Worm (Caenorhabditis elegans): ENCODE measurements around the gene rgs-6.

rgs-6 gene

DNA sequence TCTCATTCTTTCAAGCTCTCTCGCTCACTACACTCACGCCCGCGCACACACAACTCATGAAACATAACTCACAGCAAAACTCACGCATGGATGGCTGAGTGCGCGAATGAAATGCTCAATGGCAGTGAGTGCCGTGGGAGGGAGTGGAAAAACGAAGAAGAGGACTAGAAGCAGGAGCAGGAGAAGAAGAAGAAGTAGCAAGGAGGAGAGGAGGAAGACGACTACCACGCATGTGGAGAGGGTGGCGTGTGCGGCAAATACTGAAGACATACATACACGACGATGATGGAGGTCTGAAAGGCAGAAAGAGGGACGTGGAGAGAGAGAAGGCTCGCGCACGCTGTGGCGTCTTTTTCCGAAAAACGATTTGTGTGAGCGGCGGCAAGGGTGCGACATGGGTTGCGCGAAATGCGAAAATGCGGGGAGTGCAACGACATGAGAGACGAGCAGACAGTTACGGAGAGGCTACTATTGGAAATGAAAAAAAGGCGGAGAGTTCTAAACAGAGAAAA, 4.6 kb downstream of the rgs-6 start (continued):
- TF ChIP-seq lin-29 (GFP tag; IDR thresholded peaks at IDR 0.05), result no peak
- TF ChIP-seq attf-4 (tag; optimal IDR thresholded peaks at IDR 0.05), result no peak
- peak; percentile 15 for TF ChIP-seq hlh-11 (tag; optimal IDR thresholded peaks at IDR 0.05)
- no peak for TF ChIP-seq cey-2 (tag; optimal IDR thresholded peaks at IDR 0.05; ENCODE audit: borderline replicate concordance, insufficient read depth)
- TF ChIP-seq zag-1 (tag; optimal IDR thresholded peaks at IDR 0.05), result peak; percentile 13
- no peak for TF ChIP-seq lin-1 (GFP tag; IDR thresholded peaks at IDR 0.05)
- no peak for TF ChIP-seq madf-9 (GFP tag; conservative IDR thresholded peaks at IDR 0.05)
- no peak for TF ChIP-seq aly-2 (tag; optimal IDR thresholded peaks at IDR 0.05)
- TF ChIP-seq lir-3 (tag; optimal IDR thresholded peaks at IDR 0.05), result no peak
- TF ChIP-seq Y5F2A.4 (GFP tag; optimal IDR thresholded peaks at IDR 0.05), result no peak
- peak in 1 of 2 experiments; percentile 94 for TF ChIP-seq unc-62 (GFP tag; optimal IDR thresholded peaks at IDR 0.05 in 1 of 2)
- no peak for TF ChIP-seq unc-62 (tag; optimal IDR thresholded peaks at IDR 0.05)
- no peak for TF ChIP-seq zfp-3 (GFP tag; conservative IDR thresholded peaks at IDR 0.05)
- TF ChIP-seq egl-43 (GFP tag; IDR thresholded peaks at IDR 0.05), result peak; percentile 63
- TF ChIP-seq sdz-12 (GFP tag; optimal IDR thresholded peaks at IDR 0.05), result no peak
- TF ChIP-seq Y75B8A.6 (GFP tag; IDR thresholded peaks at IDR 0.05), result no peak
- TF ChIP-seq daf-19 (GFP tag; conservative IDR thresholded peaks at IDR 0.05), result no peak
- TF ChIP-seq Y48G9A.11 (GFP tag; IDR thresholded peaks at IDR 0.05), result no peak
- no peak for TF ChIP-seq mes-2 (tag; optimal IDR thresholded peaks at IDR 0.05; ENCODE audit: poor library complexity, severe bottlenecking)
- TF ChIP-seq nhr-102 (tag; optimal IDR thresholded peaks at IDR 0.05), result no peak
- peak; percentile 87 for TF ChIP-seq mep-1 (tag; optimal IDR thresholded peaks at IDR 0.05)
- TF ChIP-seq nhr-77 (tag; optimal IDR thresholded peaks at IDR 0.05), result no peak
- TF ChIP-seq mdt-29 (GFP tag; IDR thresholded peaks at IDR 0.05), result no peak
- peak; percentile 28 for TF ChIP-seq hlh-30 (tag; optimal IDR thresholded peaks at IDR 0.05; ENCODE audit: insufficient read depth)
- TF ChIP-seq snpc-1.2 (GFP tag; IDR thresholded peaks at IDR 0.05), result no peak
- TF ChIP-seq spr-1 (tag; optimal IDR thresholded peaks at IDR 0.05), result peak; percentile 2
- no peak for TF ChIP-seq dmd-9 (GFP tag; IDR thresholded peaks at IDR 0.05)
- no peak for TF ChIP-seq ces-1 (GFP tag; optimal IDR thresholded peaks at IDR 0.05)
- TF ChIP-seq zip-11 (GFP tag; IDR thresholded peaks at IDR 0.05), result no peak
- no peak for TF ChIP-seq php-3 (GFP tag; IDR thresholded peaks at IDR 0.05)
- peak; percentile 28 for TF ChIP-seq mxl-3 (GFP tag; optimal IDR thresholded peaks at IDR 0.05)
- TF ChIP-seq nhr-10 (tag; optimal IDR thresholded peaks at IDR 0.05), result no peak
- no peak for TF ChIP-seq nhr-42 (GFP tag; IDR thresholded peaks at IDR 0.05)
- no peak for TF ChIP-seq lim-7 (GFP tag; IDR thresholded peaks at IDR 0.05)
- no peak for TF ChIP-seq ztf-7 (tag; optimal IDR thresholded peaks at IDR 0.05)
- TF ChIP-seq F49E8.2 (tag; optimal IDR thresholded peaks at IDR 0.05; ENCODE audit: borderline replicate concordance), result no peak
- TF ChIP-seq snpc-4 (tag; optimal IDR thresholded peaks at IDR 0.05), result no peak
- TF ChIP-seq set-16 (GFP tag; IDR thresholded peaks at IDR 0.05), result peak; percentile 81
- TF ChIP-seq unc-39 (tag; optimal IDR thresholded peaks at IDR 0.05), result no peak
- TF ChIP-seq nhr-237 (tag; optimal IDR thresholded peaks at IDR 0.05), result no peak
- TF ChIP-seq T20F7.1 (GFP tag; optimal IDR thresholded peaks at IDR 0.05), result no peak
- TF ChIP-seq mxl-2 (GFP tag; conservative IDR thresholded peaks at IDR 0.05), result no peak
- TF ChIP-seq nhr-41 (GFP tag; IDR thresholded peaks at IDR 0.05), result no peak
- TF ChIP-seq aha-1 (tag), result peak; percentile 98
- TF ChIP-seq lin-39 (tag; optimal IDR thresholded peaks at IDR 0.05), result no peak
- TF ChIP-seq lin-15B (tag; optimal IDR thresholded peaks at IDR 0.05), result no peak
- no peak for TF ChIP-seq daf-8 (GFP tag; IDR thresholded peaks at IDR 0.05)
- TF ChIP-seq ztf-11 (tag; optimal IDR thresholded peaks at IDR 0.05), result no peak
- TF ChIP-seq tag-97 (GFP tag; IDR thresholded peaks at IDR 0.05), result no peak
- TF ChIP-seq ctbp-1 (GFP tag; IDR thresholded peaks at IDR 0.05), result peak; percentile 83
- peak; percentile 21 for TF ChIP-seq ceh-32 (tag; optimal IDR thresholded peaks at IDR 0.05; ENCODE audit: poor library complexity)
- no peak for TF ChIP-seq saeg-2 (GFP tag; IDR thresholded peaks at IDR 0.05)

Data from whole organism, L4 larva.